Worm (Caenorhabditis elegans) whole organism, young adult: Measurements from ENCODE around the gene eol-1.

Experiments used
- B0336.3 ChIP-seq: fragments of 200-800 bp; sonication (Bioruptor generic); IDR thresholded peaks from 2 replicates; pipeline ENCODE4 v1.3.6; 2022; ENCODE audit warnings: missing genetic modification characterization, missing compliant biosample characterization
- C06A6.2 ChIP-seq: fragments of 200-800 bp; sonication (Bioruptor generic); conservative IDR thresholded peaks from 2 replicates; pipeline ENCODE4 v1.3.6; 2022; ENCODE audit warnings: missing genetic modification characterization, missing compliant biosample characterization
- F22D6.2 ChIP-seq: sonication (generic microtip); optimal IDR thresholded peaks from 2 replicates; lab custom pipeline; 2016; ENCODE audit warnings: mild to moderate bottlenecking, missing genetic modification characterization, missing compliant biosample characterization
- F49E8.2 ChIP-seq: sonication (generic microtip); optimal IDR thresholded peaks from 3 replicates; lab custom pipeline; 2017; ENCODE audit warnings: missing genetic modification characterization, mild to moderate bottlenecking, missing compliant biosample characterization, antibody characterized with exemption, moderate library complexity; ENCODE audit not compliant: insufficient read depth
- F52B5.7 ChIP-seq: sonication (generic microtip); optimal IDR thresholded peaks from 2 replicates; lab custom pipeline; 2016; ENCODE audit warnings: mild to moderate bottlenecking, missing genetic modification characterization, missing compliant biosample characterization
- F55B11.4 ChIP-seq: sonication (generic microtip); optimal IDR thresholded peaks from 2 replicates; lab custom pipeline; 2016; ENCODE audit warnings: missing compliant biosample characterization, missing genetic modification characterization, borderline replicate concordance; ENCODE audit not compliant: insufficient read depth
- F57C9.4 ChIP-seq: sonication (generic microtip); optimal IDR thresholded peaks from 2 replicates; lab custom pipeline; 2017; ENCODE audit warnings: mild to moderate bottlenecking, missing genetic modification characterization, missing compliant biosample characterization
- K11D2.4 ChIP-seq: fragments of 200-800 bp; sonication (Bioruptor generic); IDR thresholded peaks from 2 replicates; pipeline ENCODE4 v1.3.6; 2022; ENCODE audit warnings: missing genetic modification reagents, missing genetic modification characterization, missing compliant biosample characterization
- K12H6.12 ChIP-seq: fragments of 200-800 bp; sonication (Bioruptor generic); optimal IDR thresholded peaks from 2 replicates; lab custom pipeline; 2018; ENCODE audit warnings: mild to moderate bottlenecking, missing genetic modification characterization, missing compliant biosample characterization
- T26A5.8 ChIP-seq: sonication (generic microtip); optimal IDR thresholded peaks from 2 replicates; lab custom pipeline; 2016; ENCODE audit warnings: missing genetic modification characterization, missing compliant biosample characterization
- Y53G8AR.9 ChIP-seq: fragments of 200-800 bp; sonication (Bioruptor generic); conservative IDR thresholded peaks from 2 replicates; pipeline ENCODE4 v1.3.6; 2022; ENCODE audit warnings: missing genetic modification reagents, missing genetic modification characterization, missing compliant biosample characterization
- Y95B8A.8 ChIP-seq: fragments of 200-800 bp; sonication (Bioruptor generic); IDR thresholded peaks from 2 replicates; pipeline ENCODE4 v1.3.6; 2022; ENCODE audit warnings: missing genetic modification reagents, missing genetic modification characterization, missing compliant biosample characterization
- aptf-3 ChIP-seq: fragments of 200-800 bp; sonication (Bioruptor generic); IDR thresholded peaks from 2 replicates; pipeline ENCODE4 v1.3.6; 2022; ENCODE audit warnings: missing genetic modification characterization, missing compliant biosample characterization
- attf-3 ChIP-seq: fragments of 200-800 bp; sonication (Bioruptor generic); conservative IDR thresholded peaks from 2 replicates; pipeline ENCODE4 v1.3.6; 2022; ENCODE audit warnings: missing genetic modification reagents, missing genetic modification characterization, missing compliant biosample characterization
- attf-6 ChIP-seq: fragments of 200-800 bp; sonication (Bioruptor generic); IDR thresholded peaks from 2 replicates; pipeline ENCODE4 v1.3.6; 2022; ENCODE audit warnings: missing genetic modification reagents, missing genetic modification characterization, missing compliant biosample characterization
- ceh-27 ChIP-seq: fragments of 200-800 bp; sonication (Bioruptor generic); optimal IDR thresholded peaks from 2 replicates; lab custom pipeline; 2018; ENCODE audit warnings: mild to moderate bottlenecking, missing genetic modification characterization, moderate library complexity, missing compliant biosample characterization
- ceh-40 ChIP-seq: fragments of 200-800 bp; sonication (Bioruptor generic); IDR thresholded peaks from 2 replicates; pipeline ENCODE4 v1.3.6; 2022; ENCODE audit warnings: missing genetic modification characterization, missing compliant biosample characterization
- ceh-58 ChIP-seq: fragments of 200-800 bp; sonication (Bioruptor generic); IDR thresholded peaks from 2 replicates; pipeline ENCODE4 v1.3.6; 2022; ENCODE audit warnings: missing genetic modification characterization, missing compliant biosample characterization
- ceh-91 ChIP-seq: fragments of 200-800 bp; sonication (Bioruptor generic); IDR thresholded peaks from 2 replicates; pipeline ENCODE4 v1.3.6; 2022; ENCODE audit warnings: missing genetic modification reagents, missing genetic modification characterization, missing compliant biosample characterization
- dpff-1 ChIP-seq: sonication (generic microtip); optimal IDR thresholded peaks from 2 replicates; lab custom pipeline; 2017; ENCODE audit warnings: mild to moderate bottlenecking, missing genetic modification characterization, missing compliant biosample characterization
- egl-18 ChIP-seq: fragments of 200-800 bp; sonication (Bioruptor generic); IDR thresholded peaks from 2 replicates; pipeline ENCODE4 v1.3.6; 2022; ENCODE audit warnings: missing genetic modification reagents, missing genetic modification characterization, missing compliant biosample characterization
- ekl-4 ChIP-seq: fragments of 200-800 bp; sonication (Bioruptor generic); IDR thresholded peaks from 2 replicates; pipeline ENCODE4 v1.3.6; 2022; ENCODE audit warnings: missing genetic modification reagents, missing genetic modification characterization, missing compliant biosample characterization
- hlh-12 ChIP-seq: sonication (generic microtip); optimal IDR thresholded peaks from 2 replicates; lab custom pipeline; 2016; ENCODE audit warnings: missing genetic modification characterization, missing compliant biosample characterization
- hsf-1 ChIP-seq: fragments of 200-800 bp; sonication (Bioruptor generic); IDR thresholded peaks from 2 replicates; pipeline ENCODE4 v1.3.6; 2022; ENCODE audit warnings: missing genetic modification reagents, missing genetic modification characterization, missing compliant biosample characterization
- lin-40 ChIP-seq: sonication (generic microtip); optimal IDR thresholded peaks from 2 replicates; lab custom pipeline; 2016; ENCODE audit warnings: missing genetic modification characterization, mild to moderate bottlenecking, missing compliant biosample characterization, missing genotype, missing genetic modification reagents
- lir-1 ChIP-seq: fragments of 200-800 bp; sonication (Bioruptor generic); conservative IDR thresholded peaks from 2 replicates; pipeline ENCODE4 v1.3.6; 2022; ENCODE audit warnings: missing genetic modification reagents, missing genetic modification characterization, missing compliant biosample characterization
- madf-10 ChIP-seq: sonication (generic microtip); optimal IDR thresholded peaks from 2 replicates; lab custom pipeline; 2016; ENCODE audit warnings: mild to moderate bottlenecking, missing genetic modification characterization, missing compliant biosample characterization
- madf-3 ChIP-seq: fragments of 200-800 bp; sonication (Bioruptor generic); IDR thresholded peaks from 2 replicates; pipeline ENCODE4 v1.3.6; 2022; ENCODE audit warnings: missing genetic modification reagents, missing genetic modification characterization, missing compliant biosample characterization
- mel-28 ChIP-seq: sonication (generic microtip); optimal IDR thresholded peaks from 2 replicates; lab custom pipeline; 2016; ENCODE audit warnings: borderline replicate concordance, mild to moderate bottlenecking, missing genetic modification characterization, missing compliant biosample characterization
- pbrm-1 ChIP-seq: fragments of 200-800 bp; sonication (Bioruptor generic); IDR thresholded peaks from 2 replicates; pipeline ENCODE4 v1.3.6; 2022; ENCODE audit warnings: missing genetic modification reagents, missing genetic modification characterization, missing compliant biosample characterization
- repo-1 ChIP-seq: sonication (generic microtip); optimal IDR thresholded peaks from 2 replicates; lab custom pipeline; 2017; ENCODE audit warnings: mild to moderate bottlenecking, missing genetic modification characterization, missing compliant biosample characterization
- sea-2 ChIP-seq: fragments of 200-800 bp; sonication (Bioruptor generic); IDR thresholded peaks from 2 replicates; pipeline ENCODE4 v1.3.6; 2022; ENCODE audit warnings: missing genetic modification characterization, missing compliant biosample characterization
- snpc-3.4 ChIP-seq: sonication (generic microtip); optimal IDR thresholded peaks from 2 replicates; lab custom pipeline; 2017; ENCODE audit warnings: missing genetic modification characterization, mild to moderate bottlenecking, missing compliant biosample characterization, antibody characterized with exemption, moderate library complexity, missing genotype, missing genetic modification reagents
- tbp1 ChIP-seq: fragments of 200-800 bp; sonication (Bioruptor generic); optimal IDR thresholded peaks from 2 replicates; lab custom pipeline; 2018; ENCODE audit warnings: mild to moderate bottlenecking, missing genetic modification characterization, missing compliant biosample characterization
- tbx-9 ChIP-seq: sonication (generic microtip); optimal IDR thresholded peaks from 2 replicates; lab custom pipeline; 2016; ENCODE audit warnings: borderline replicate concordance, missing genetic modification characterization, inconsistent platforms, missing compliant biosample characterization
- ztf-22 ChIP-seq: fragments of 200-800 bp; sonication (Bioruptor generic); optimal IDR thresholded peaks from 2 replicates; lab custom pipeline; 2018; ENCODE audit warnings: mild to moderate bottlenecking, missing genetic modification characterization, moderate library complexity, missing compliant biosample characterization
- ztf-25 ChIP-seq: fragments of 200-800 bp; sonication (Bioruptor generic); IDR thresholded peaks from 2 replicates; pipeline ENCODE4 v1.3.6; 2022; ENCODE audit warnings: missing genetic modification reagents, missing genetic modification characterization, missing compliant biosample characterization

eol-1 gene

ce11 chrV:14002402-14002801, 21.7 kb upstream of the eol-1 start (continued):
- no peak for TF ChIP-seq snpc-3.4 (tag; lab: Kevin White, UChicago)
- no peak for TF ChIP-seq K11D2.4

ce11 chrV:14001929-14002328, 21.2 kb upstream of the eol-1 start:
- TF ChIP-seq ztf-22 (GFP tag; lab: Kevin White, UChicago) = no peak
- TF ChIP-seq B0336.3 (GFP tag; lab: Robert Waterston, UW) = no peak
- no peak for TF ChIP-seq ekl-4 (GFP tag; lab: Robert Waterston, UW)
- no peak for TF ChIP-seq aptf-3 (GFP tag; lab: Robert Waterston, UW)
- TF ChIP-seq repo-1 (tag; lab: Kevin White, UChicago) = no peak
- no peak for TF ChIP-seq ceh-58 (GFP tag; lab: Robert Waterston, UW)
- no peak for TF ChIP-seq F52B5.7 (tag; lab: Kevin White, UChicago)
- TF ChIP-seq madf-10 = no peak
- TF ChIP-seq mel-28 = no peak
- no peak for TF ChIP-seq ceh-40 (GFP tag; lab: Robert Waterston, UW)
- no peak for TF ChIP-seq egl-18 (GFP tag; lab: Robert Waterston, UW)
- no peak for TF ChIP-seq attf-3 (GFP tag; lab: Robert Waterston, UW)
- no peak for TF ChIP-seq tbp1 (GFP tag; lab: Kevin White, UChicago)
- TF ChIP-seq lin-40 (tag; lab: Kevin White, UChicago) = no peak
- TF ChIP-seq pbrm-1 (GFP tag; lab: Robert Waterston, UW) = no peak
- TF ChIP-seq attf-6 = no peak
- TF ChIP-seq, all 124 proteins: peak for 0

ce11 chrV:13993478-13993877, 12.8 kb upstream of the eol-1 start:
- no peak for TF ChIP-seq ceh-91 (GFP tag; lab: Robert Waterston, UW)
- TF ChIP-seq F22D6.2 = no peak
- TF ChIP-seq lir-1 (GFP tag; lab: Robert Waterston, UW) = no peak
- no peak for TF ChIP-seq sea-2 (GFP tag; lab: Robert Waterston, UW)
- TF ChIP-seq attf-3 (GFP tag; lab: Robert Waterston, UW) = no peak
- TF ChIP-seq K12H6.12 (tag; lab: Kevin White, UChicago) = no peak
- TF ChIP-seq C06A6.2 (GFP tag; lab: Robert Waterston, UW) = no peak
- no peak for TF ChIP-seq tbx-9 (tag; lab: Kevin White, UChicago)
- no peak for TF ChIP-seq dpff-1
- no peak for TF ChIP-seq F55B11.4 (tag; lab: Kevin White, UChicago)
- TF ChIP-seq hlh-12 (tag; lab: Kevin White, UChicago) = no peak
- TF ChIP-seq hsf-1 = no peak
- TF ChIP-seq F49E8.2 (tag; lab: Kevin White, UChicago) = no peak
- TF ChIP-seq madf-3 (GFP tag; lab: Robert Waterston, UW) = no peak
- no peak for TF ChIP-seq ztf-25 (GFP tag; lab: Robert Waterston, UW)
- TF ChIP-seq ceh-27 (GFP tag; lab: Kevin White, UChicago) = no peak
- TF ChIP-seq T26A5.8 (tag; lab: Kevin White, UChicago) = no peak
- no peak for TF ChIP-seq Y95B8A.8 (GFP tag; lab: Robert Waterston, UW)

ce11 chrV:13992485-13992884, 11.8 kb upstream of the eol-1 start, which contains the start of gene droe-4:
TSS of gene droe-4 (plus strand) at chrV:13992656.
- TF ChIP-seq F57C9.4 (no peak), snpc-3.4 (tag; lab: Kevin White, UChicago) (no peak), tbp1 (GFP tag; lab: Kevin White, UChicago) (no peak), Y53G8AR.9 (no peak)
